Worm (Caenorhabditis elegans) whole organism, young adult: ENCODE results near the gene R13D11.4.

ENCODE experiments used
- B0019.2 ChIP-seq: fragments of 200-800 bp; sonication (Bioruptor generic); conservative IDR thresholded peaks from 2 replicates; pipeline ENCODE4 v1.3.6; 2022; ENCODE audit warnings: missing genetic modification reagents, missing genetic modification characterization, missing compliant biosample characterization
- B0336.3 ChIP-seq: fragments of 200-800 bp; sonication (Bioruptor generic); IDR thresholded peaks from 2 replicates; pipeline ENCODE4 v1.3.6; 2022; ENCODE audit warnings: missing genetic modification characterization, missing compliant biosample characterization
- C06A6.2 ChIP-seq: fragments of 200-800 bp; sonication (Bioruptor generic); conservative IDR thresholded peaks from 2 replicates; pipeline ENCODE4 v1.3.6; 2022; ENCODE audit warnings: missing genetic modification characterization, missing compliant biosample characterization
- D2030.7 ChIP-seq: fragments of 200-800 bp; sonication (Bioruptor generic); IDR thresholded peaks from 2 replicates; pipeline ENCODE4 v1.3.6; 2022; ENCODE audit warnings: missing genetic modification reagents, missing genetic modification characterization, missing compliant biosample characterization
- F23B12.7 ChIP-seq: sonication (generic microtip); optimal IDR thresholded peaks from 2 replicates; lab custom pipeline; 2017; ENCODE audit warnings: missing genetic modification characterization, mild to moderate bottlenecking, missing compliant biosample characterization, antibody characterized with exemption, moderate library complexity; ENCODE audit not compliant: insufficient read depth
- F33H1.4 ChIP-seq: fragments of 200-800 bp; sonication (Bioruptor generic); IDR thresholded peaks from 2 replicates; pipeline ENCODE4 v1.3.6; 2022; ENCODE audit warnings: missing genetic modification reagents, missing genetic modification characterization, missing compliant biosample characterization
- F49E8.2 ChIP-seq: sonication (generic microtip); optimal IDR thresholded peaks from 3 replicates; lab custom pipeline; 2017; ENCODE audit warnings: missing genetic modification characterization, mild to moderate bottlenecking, missing compliant biosample characterization, antibody characterized with exemption, moderate library complexity; ENCODE audit not compliant: insufficient read depth
- F55B11.4 ChIP-seq: sonication (generic microtip); optimal IDR thresholded peaks from 2 replicates; lab custom pipeline; 2016; ENCODE audit warnings: missing compliant biosample characterization, missing genetic modification characterization, borderline replicate concordance; ENCODE audit not compliant: insufficient read depth
- T07F8.4 ChIP-seq: sonication (generic microtip); optimal IDR thresholded peaks from 2 replicates; lab custom pipeline; 2016; ENCODE audit warnings: mild to moderate bottlenecking, missing genetic modification characterization, moderate library complexity, missing compliant biosample characterization
- T26A5.8 ChIP-seq: sonication (generic microtip); optimal IDR thresholded peaks from 2 replicates; lab custom pipeline; 2016; ENCODE audit warnings: missing genetic modification characterization, missing compliant biosample characterization
- Y53G8AR.9 ChIP-seq: fragments of 200-800 bp; sonication (Bioruptor generic); conservative IDR thresholded peaks from 2 replicates; pipeline ENCODE4 v1.3.6; 2022; ENCODE audit warnings: missing genetic modification reagents, missing genetic modification characterization, missing compliant biosample characterization
- Y56A3A.18 ChIP-seq: fragments of 200-800 bp; sonication (Bioruptor generic); IDR thresholded peaks from 2 replicates; pipeline ENCODE4 v1.3.6; 2022; ENCODE audit warnings: missing genetic modification reagents, missing genetic modification characterization, missing compliant biosample characterization
- Y95B8A.8 ChIP-seq: fragments of 200-800 bp; sonication (Bioruptor generic); IDR thresholded peaks from 2 replicates; pipeline ENCODE4 v1.3.6; 2022; ENCODE audit warnings: missing genetic modification reagents, missing genetic modification characterization, missing compliant biosample characterization
- ama-1 ChIP-seq, 3 experiments: fragments of 150-350 bp in 1 of 3; sonication (generic microtip) in 2 of 3; optimal IDR thresholded peaks; 2 replicates each; lab custom pipeline; 2014 to 2018; ENCODE audit warnings: missing biosample characterization in 2 of 3, missing genetic modification characterization in 2 of 3, missing genetic modification reagents in 2 of 3
- aptf-3 ChIP-seq: fragments of 200-800 bp; sonication (Bioruptor generic); IDR thresholded peaks from 2 replicates; pipeline ENCODE4 v1.3.6; 2022; ENCODE audit warnings: missing genetic modification characterization, missing compliant biosample characterization
- atf-7 ChIP-seq: sonication (generic microtip); optimal IDR thresholded peaks from 2 replicates; lab custom pipeline; 2017; ENCODE audit warnings: mild to moderate bottlenecking, missing genetic modification characterization, missing compliant biosample characterization
- attf-6 ChIP-seq: fragments of 200-800 bp; sonication (Bioruptor generic); IDR thresholded peaks from 2 replicates; pipeline ENCODE4 v1.3.6; 2022; ENCODE audit warnings: missing genetic modification reagents, missing genetic modification characterization, missing compliant biosample characterization
- bed-1 ChIP-seq: fragments of 200-800 bp; sonication (Bioruptor generic); IDR thresholded peaks from 2 replicates; pipeline ENCODE4 v1.3.6; 2022; ENCODE audit warnings: missing genetic modification reagents, missing genetic modification characterization, missing compliant biosample characterization
- ccch-3 ChIP-seq: fragments of 200-800 bp; sonication (Bioruptor generic); optimal IDR thresholded peaks from 2 replicates; lab custom pipeline; 2018; ENCODE audit warnings: mild to moderate bottlenecking, missing genetic modification characterization, missing compliant biosample characterization
- cebp-1 ChIP-seq, 2 experiments: fragments of 200-800 bp in 1 of 2; sonication (Bioruptor generic) in 1 of 2; sonication (generic microtip) in 1 of 2; IDR thresholded peaks in 1 of 2; optimal IDR thresholded peaks in 1 of 2; 2 replicates each; pipeline versions ENCODE4 v1.3.6 to Lab custom; 2017 to 2022; ENCODE audit warnings: missing compliant biosample characterization in 2 of 2, missing genetic modification characterization in 2 of 2, mild to moderate bottlenecking in 1 of 2, missing genetic modification reagents in 1 of 2, moderate library complexity in 1 of 2
- ceh-27 ChIP-seq: fragments of 200-800 bp; sonication (Bioruptor generic); optimal IDR thresholded peaks from 2 replicates; lab custom pipeline; 2018; ENCODE audit warnings: mild to moderate bottlenecking, missing genetic modification characterization, moderate library complexity, missing compliant biosample characterization
- ceh-58 ChIP-seq: fragments of 200-800 bp; sonication (Bioruptor generic); IDR thresholded peaks from 2 replicates; pipeline ENCODE4 v1.3.6; 2022; ENCODE audit warnings: missing genetic modification characterization, missing compliant biosample characterization
- ceh-79 ChIP-seq: sonication (generic microtip); optimal IDR thresholded peaks from 2 replicates; lab custom pipeline; 2017; ENCODE audit warnings: mild to moderate bottlenecking, missing genetic modification characterization, missing compliant biosample characterization
- dox-1 ChIP-seq: fragments of 200-800 bp; sonication (Bioruptor generic); IDR thresholded peaks from 2 replicates; pipeline ENCODE4 v1.3.6; 2022; ENCODE audit warnings: missing genetic modification reagents, missing genetic modification characterization, missing compliant biosample characterization
- dpl-1 ChIP-seq: fragments of 150-350 bp; optimal IDR thresholded peaks from 2 replicates; lab custom pipeline; 2014; ENCODE audit warnings: missing biosample characterization, missing genetic modification reagents, missing genetic modification characterization
- efl-1 ChIP-seq: fragments of 150-350 bp; optimal IDR thresholded peaks from 2 replicates; lab custom pipeline; 2014; ENCODE audit warnings: missing biosample characterization, missing genetic modification reagents, missing genetic modification characterization
- egl-18 ChIP-seq: fragments of 200-800 bp; sonication (Bioruptor generic); IDR thresholded peaks from 2 replicates; pipeline ENCODE4 v1.3.6; 2022; ENCODE audit warnings: missing genetic modification reagents, missing genetic modification characterization, missing compliant biosample characterization
- egl-44 ChIP-seq: fragments of 200-800 bp; sonication (Bioruptor generic); IDR thresholded peaks from 2 replicates; pipeline ENCODE4 v1.3.6; 2022; ENCODE audit warnings: missing genetic modification reagents, missing genetic modification characterization, missing compliant biosample characterization
- ekl-4 ChIP-seq: fragments of 200-800 bp; sonication (Bioruptor generic); IDR thresholded peaks from 2 replicates; pipeline ENCODE4 v1.3.6; 2022; ENCODE audit warnings: missing genetic modification reagents, missing genetic modification characterization, missing compliant biosample characterization
- him-1 ChIP-seq: sonication (generic microtip); optimal IDR thresholded peaks from 2 replicates; lab custom pipeline; 2016; ENCODE audit warnings: missing genotype, missing genetic modification reagents, missing genetic modification characterization, missing compliant biosample characterization
- hrde-1 ChIP-seq: sonication (generic microtip); optimal IDR thresholded peaks from 2 replicates; lab custom pipeline; 2016; ENCODE audit warnings: missing genetic modification characterization, mild to moderate bottlenecking, missing compliant biosample characterization, moderate library complexity, missing genotype, missing genetic modification reagents, borderline replicate concordance
- hsf-1 ChIP-seq: fragments of 200-800 bp; sonication (Bioruptor generic); IDR thresholded peaks from 2 replicates; pipeline ENCODE4 v1.3.6; 2022; ENCODE audit warnings: missing genetic modification reagents, missing genetic modification characterization, missing compliant biosample characterization
- lin-35 ChIP-seq, 3 experiments: fragments of 150-350 bp in 2 of 3; sonication (generic microtip) in 1 of 3; optimal IDR thresholded peaks; 2 replicates each; lab custom pipeline; 2014 to 2018; ENCODE audit warnings: missing biosample characterization in 3 of 3, missing genetic modification characterization in 3 of 3, missing genetic modification reagents in 3 of 3
- lin-54 ChIP-seq: fragments of 200-800 bp; sonication (Bioruptor generic); optimal IDR thresholded peaks from 2 replicates; lab custom pipeline; 2018; ENCODE audit warnings: mild to moderate bottlenecking, missing genetic modification characterization, missing compliant biosample characterization
- lsl-1 ChIP-seq: fragments of 200-800 bp; sonication (Bioruptor generic); optimal IDR thresholded peaks from 2 replicates; lab custom pipeline; 2018; ENCODE audit warnings: mild to moderate bottlenecking, missing genetic modification characterization, moderate library complexity, missing compliant biosample characterization
- madf-6 ChIP-seq: fragments of 200-800 bp; sonication (Bioruptor generic); IDR thresholded peaks from 2 replicates; pipeline ENCODE4 v1.3.6; 2022; ENCODE audit warnings: missing genetic modification reagents, missing genetic modification characterization, missing compliant biosample characterization
- madf-8 ChIP-seq: fragments of 200-800 bp; sonication (Bioruptor generic); conservative IDR thresholded peaks from 2 replicates; pipeline ENCODE4 v1.3.6; 2022; ENCODE audit warnings: missing genetic modification reagents, missing genetic modification characterization, missing compliant biosample characterization
- mcd-1 ChIP-seq: fragments of 200-800 bp; sonication (Bioruptor generic); IDR thresholded peaks from 2 replicates; pipeline ENCODE4 v1.3.6; 2022; ENCODE audit warnings: missing genetic modification reagents, missing genetic modification characterization, missing compliant biosample characterization
- nfya-1 ChIP-seq: sonication (generic microtip); optimal IDR thresholded peaks from 2 replicates; lab custom pipeline; 2017; ENCODE audit warnings: antibody characterized with exemption, missing compliant biosample characterization, missing genetic modification characterization, borderline replicate concordance; ENCODE audit not compliant: insufficient read depth
- nhr-179 ChIP-seq: sonication (generic microtip); optimal IDR thresholded peaks from 2 replicates; lab custom pipeline; 2016; ENCODE audit warnings: mild to moderate bottlenecking, missing genetic modification characterization, missing compliant biosample characterization
- pbrm-1 ChIP-seq: fragments of 200-800 bp; sonication (Bioruptor generic); IDR thresholded peaks from 2 replicates; pipeline ENCODE4 v1.3.6; 2022; ENCODE audit warnings: missing genetic modification reagents, missing genetic modification characterization, missing compliant biosample characterization
- pha-4 ChIP-seq: fragments of 150-350 bp; sonication (generic microtip); optimal IDR thresholded peaks from 2 replicates; lab custom pipeline; 2014; ENCODE audit warnings: missing biosample characterization, missing genetic modification reagents, missing genetic modification characterization
- repo-1 ChIP-seq: sonication (generic microtip); optimal IDR thresholded peaks from 2 replicates; lab custom pipeline; 2017; ENCODE audit warnings: mild to moderate bottlenecking, missing genetic modification characterization, missing compliant biosample characterization
- snpc-3.4 ChIP-seq: sonication (generic microtip); optimal IDR thresholded peaks from 2 replicates; lab custom pipeline; 2017; ENCODE audit warnings: missing genetic modification characterization, mild to moderate bottlenecking, missing compliant biosample characterization, antibody characterized with exemption, moderate library complexity, missing genotype, missing genetic modification reagents
- tbp1 ChIP-seq: fragments of 200-800 bp; sonication (Bioruptor generic); optimal IDR thresholded peaks from 2 replicates; lab custom pipeline; 2018; ENCODE audit warnings: mild to moderate bottlenecking, missing genetic modification characterization, missing compliant biosample characterization
- tlf-1 ChIP-seq: fragments of 200-800 bp; sonication (Bioruptor generic); optimal IDR thresholded peaks from 2 replicates; lab custom pipeline; 2018; ENCODE audit warnings: mild to moderate bottlenecking, missing genetic modification characterization, missing compliant biosample characterization
- ztf-26 ChIP-seq: sonication (generic microtip); optimal IDR thresholded peaks from 2 replicates; lab custom pipeline; 2017; ENCODE audit warnings: missing genetic modification characterization, missing compliant biosample characterization

R13D11.4 gene

ce11 chrV:774875-775359, 35.7 kb upstream of the R13D11.4 start, which contains the start of gene srbc-58:
Gene srbc-58, plus strand, starts transcription at chrV:774995.
- TF ChIP-seq him-1 (peak; percentile 49), bed-1 (no peak), ccch-3 (no peak), D2030.7 (GFP tag; lab: Robert Waterston, UW) (peak; percentile 45; the same call in 1 of the 2 replicates), ztf-26 (no peak), nfya-1 (tag; lab: Kevin White, UChicago) (no peak), ama-1 (optimal IDR thresholded peaks at IDR 0.05; lab: Kevin White, UChicago) (no peak), ama-1 (GFP tag; optimal IDR thresholded peaks at IDR 0.05; lab: Kevin White, UChicago) (peak in 1 of 2 experiments; percentile 52), Y56A3A.18 (no peak), attf-6 (GFP tag; lab: Robert Waterston, UW) (no peak), F23B12.7 (tag; lab: Kevin White, UChicago) (no peak), ceh-79 (peak; percentile 8), egl-44 (GFP tag; lab: Robert Waterston, UW) (no peak), lin-35 (GFP tag; optimal IDR thresholded peaks at IDR 0.05; lab: Kevin White, UChicago) (peak in 2 of 3 experiments; percentile 8 to 35), hsf-1 (peak; percentile 75; the same call in 1 of the 2 replicates), lin-54 (GFP tag; lab: Kevin White, UChicago) (peak; percentile 77), C06A6.2 (GFP tag; lab: Robert Waterston, UW) (no peak), dpl-1 (GFP tag; lab: Kevin White, UChicago) (peak; percentile 52), dox-1 (0 out of 2 replicates have a peak, but pooled peaks have one; percentile 10), B0336.3 (GFP tag; lab: Robert Waterston, UW) (peak; percentile 83), egl-18 (GFP tag; lab: Robert Waterston, UW) (no peak), T07F8.4 (tag; lab: Kevin White, UChicago) (no peak), atf-7 (no peak), mcd-1 (GFP tag; lab: Robert Waterston, UW) (peak; percentile 83), tbp1 (GFP tag; lab: Kevin White, UChicago) (peak; percentile 11), cebp-1 (GFP tag; IDR thresholded peaks at IDR 0.05; lab: Robert Waterston, UW) (no peak), cebp-1 (tag; optimal IDR thresholded peaks at IDR 0.05; lab: Kevin White, UChicago) (peak; percentile 30), B0019.2 (no peak), snpc-3.4 (tag; lab: Kevin White, UChicago) (peak; percentile 49), ceh-27 (GFP tag; lab: Kevin White, UChicago) (no peak), tlf-1 (GFP tag; lab: Kevin White, UChicago) (peak; percentile 72), Y95B8A.8 (no peak), repo-1 (tag; lab: Kevin White, UChicago) (peak; percentile 24), aptf-3 (GFP tag; lab: Robert Waterston, UW) (no peak), ceh-58 (GFP tag; lab: Robert Waterston, UW) (0 out of 2 replicates have a peak, but pooled peaks have one; percentile 52), hrde-1 (tag; lab: Kevin White, UChicago) (no peak), F49E8.2 (tag; lab: Kevin White, UChicago) (peak; percentile 43), F33H1.4 (GFP tag; lab: Robert Waterston, UW) (no peak), ekl-4 (peak; percentile 78), nhr-179 (no peak), T26A5.8 (tag; lab: Kevin White, UChicago) (peak; percentile 2), madf-8 (GFP tag; lab: Robert Waterston, UW) (no peak), pbrm-1 (peak; percentile 39; the same call in 1 of the 2 replicates), F55B11.4 (tag; lab: Kevin White, UChicago) (no peak), pha-4 (tag; lab: Kevin White, UChicago) (no peak), lsl-1 (GFP tag; lab: Kevin White, UChicago) (peak; percentile 27), madf-6 (GFP tag; lab: Robert Waterston, UW) (peak; percentile 27), Y53G8AR.9 (GFP tag; lab: Robert Waterston, UW) (peak; percentile 69; the same call in 1 of the 2 replicates), efl-1 (GFP tag; lab: Kevin White, UChicago) (peak; percentile 85)
